Worm (Caenorhabditis elegans): Measurements from ENCODE around the gene Y11D7A.8.

DNA sequence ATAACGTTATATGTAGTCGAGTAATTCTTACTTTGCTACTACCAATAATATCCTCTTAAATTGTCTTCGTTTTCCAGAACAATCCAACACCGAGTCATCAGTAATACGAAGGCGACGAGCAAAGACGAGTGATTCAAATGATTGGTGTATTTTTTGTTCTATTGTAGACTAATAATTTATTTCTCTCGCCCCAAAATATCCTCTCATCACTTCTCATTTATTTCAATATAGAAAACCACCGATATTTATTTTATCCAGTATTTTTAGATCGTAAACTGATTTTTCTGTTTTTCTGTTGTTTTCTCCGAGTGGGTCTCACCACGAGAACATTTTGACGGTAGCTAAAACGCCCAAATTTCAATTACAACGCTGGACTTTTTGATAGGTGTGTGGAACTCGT, 23.5 kb upstream of the Y11D7A.8 start:
- no peak for TF ChIP-seq ZK546.5 (tag; optimal IDR thresholded peaks at IDR 0.05)
- TF ChIP-seq lin-11 (tag; optimal IDR thresholded peaks at IDR 0.05), result no peak
- TF ChIP-seq mab-5 (tag; optimal IDR thresholded peaks at IDR 0.05), result no peak
- TF ChIP-seq fos-1 (tag; optimal IDR thresholded peaks at IDR 0.05), result no peak
- no peak for TF ChIP-seq nhr-23 (tag; optimal IDR thresholded peaks at IDR 0.05)
- no peak for TF ChIP-seq elt-1 (tag; optimal IDR thresholded peaks at IDR 0.05)
- no peak for TF ChIP-seq zag-1 (tag; optimal IDR thresholded peaks at IDR 0.05)
- no peak for TF ChIP-seq sma-3 (GFP tag; optimal IDR thresholded peaks at IDR 0.05)
- TF ChIP-seq nhr-12 (tag; optimal IDR thresholded peaks at IDR 0.05), result no peak
- no peak for TF ChIP-seq nhr-77 (tag; optimal IDR thresholded peaks at IDR 0.05)
